Worm (Caenorhabditis elegans): ENCODE results near the gene allo-1.

ce11 chrIV:10714594-10714993, 17.7 kb upstream of the allo-1 start:
- TF ChIP-seq lir-3 (tag; optimal IDR thresholded peaks at IDR 0.05) (no peak), F10B5.3 (tag; optimal IDR thresholded peaks at IDR 0.05) (no peak)
